Fruit fly (Drosophila melanogaster): Measurements from ENCODE around the gene Ada1-2.
"Not testable (repeated sequence)": the region's sequence is repeated elsewhere in the genome, so short reads cannot be mapped to it uniquely, and the experiment has no call there.

Ada1-2 gene

dm6 chr2L:11996509-11996908, 3.8 kb downstream of the Ada1-2 start, which contains the start of gene Ada1-1:
Gene Ada1-1 (plus strand): TSS chr2L:11996809.
- TF ChIP-seq EcR (GFP tag; optimal IDR thresholded peaks at IDR 0.05); CG8478 (optimal IDR thresholded peaks at IDR 0.05); psq (optimal IDR thresholded peaks at IDR 0.05): not testable (repeated sequence)

- TF ChIP-seq EcR (GFP tag; optimal IDR thresholded peaks at IDR 0.05); psq (optimal IDR thresholded peaks at IDR 0.05); CG8478 (optimal IDR thresholded peaks at IDR 0.05): not testable (repeated sequence)
Measured at dm6 chr2L:11999240-11999704, 6.6 kb downstream of the Ada1-2 start, which contains the start of the genes CG18787 and Nfs1. Gene CG18787 (minus strand): TSS chr2L:11999340. Gene Nfs1 (plus strand): TSS chr2L:11999654.

dm6 chr2L:12001132-12001531, 8.4 kb downstream of the Ada1-2 start:
- TF ChIP-seq pan (optimal IDR thresholded peaks at IDR 0.05) (no peak), Dll (optimal IDR thresholded peaks at IDR 0.05) (no peak), usp (GFP tag; optimal IDR thresholded peaks at IDR 0.05) (no peak), EcR (GFP tag; optimal IDR thresholded peaks at IDR 0.05) (no peak), psq (optimal IDR thresholded peaks at IDR 0.05) (no peak), CG8478 (optimal IDR thresholded peaks at IDR 0.05) (no peak)

- no peak for TF ChIP-seq EcR (GFP tag; optimal IDR thresholded peaks at IDR 0.05)
- TF ChIP-seq psq (optimal IDR thresholded peaks at IDR 0.05) = no peak
- no peak for TF ChIP-seq CG8478 (optimal IDR thresholded peaks at IDR 0.05)
- TF ChIP-seq Dll (optimal IDR thresholded peaks at IDR 0.05) = no peak
- TF ChIP-seq pan (optimal IDR thresholded peaks at IDR 0.05) = no peak
- TF ChIP-seq usp (GFP tag; optimal IDR thresholded peaks at IDR 0.05) = no peak
Measured at dm6 chr2L:12002051-12002450, 9.3 kb downstream of the Ada1-2 start, which contains the start of gene Hacd1. Gene Hacd1 (minus strand): TSS chr2L:12002266.

- TF ChIP-seq usp (GFP tag; optimal IDR thresholded peaks at IDR 0.05) (no peak), psq (optimal IDR thresholded peaks at IDR 0.05) (no peak), Dll (optimal IDR thresholded peaks at IDR 0.05) (peak; percentile 50), CG8478 (optimal IDR thresholded peaks at IDR 0.05) (no peak)
Measured at dm6 chr2L:12002922-12003791, 10.5 kb downstream of the Ada1-2 start.

- TF ChIP-seq CG8478 (optimal IDR thresholded peaks at IDR 0.05) (no peak), Dll (optimal IDR thresholded peaks at IDR 0.05) (no peak), psq (optimal IDR thresholded peaks at IDR 0.05) (no peak), pan (optimal IDR thresholded peaks at IDR 0.05) (no peak), EcR (GFP tag; optimal IDR thresholded peaks at IDR 0.05) (no peak), usp (GFP tag; optimal IDR thresholded peaks at IDR 0.05) (no peak)
Measured at dm6 chr2L:12003792-12004210, 11.1 kb downstream of the Ada1-2 start.

- TF ChIP-seq EcR (GFP tag; optimal IDR thresholded peaks at IDR 0.05) (peak in 1 of 2 experiments; percentile 51), Dll (optimal IDR thresholded peaks at IDR 0.05) (no peak)
Measured at dm6 chr2L:12004211-12004979, 11.7 kb downstream of the Ada1-2 start.

- TF ChIP-seq Dll (optimal IDR thresholded peaks at IDR 0.05) (peak; percentile 73), pan (optimal IDR thresholded peaks at IDR 0.05) (no peak), EcR (GFP tag; optimal IDR thresholded peaks at IDR 0.05) (peak; percentile 81 to 82), usp (GFP tag; optimal IDR thresholded peaks at IDR 0.05) (no peak), CG8478 (optimal IDR thresholded peaks at IDR 0.05) (no peak), psq (optimal IDR thresholded peaks at IDR 0.05) (no peak)
Measured at dm6 chr2L:12005436-12006396, 13.0 kb downstream of the Ada1-2 start.

dm6 chr2L:12006397-12007330, 14.0 kb downstream of the Ada1-2 start:
- TF ChIP-seq pan (optimal IDR thresholded peaks at IDR 0.05) (peak; percentile 80), Dll (optimal IDR thresholded peaks at IDR 0.05) (no peak), EcR (GFP tag; optimal IDR thresholded peaks at IDR 0.05) (no peak), psq (optimal IDR thresholded peaks at IDR 0.05) (no peak), CG8478 (optimal IDR thresholded peaks at IDR 0.05) (peak; percentile 32), usp (GFP tag; optimal IDR thresholded peaks at IDR 0.05) (no peak)

- TF ChIP-seq Dll (optimal IDR thresholded peaks at IDR 0.05) (peak; percentile 21), pan (optimal IDR thresholded peaks at IDR 0.05) (no peak), psq (optimal IDR thresholded peaks at IDR 0.05) (no peak), CG8478 (optimal IDR thresholded peaks at IDR 0.05) (peak; percentile 69), EcR (GFP tag; optimal IDR thresholded peaks at IDR 0.05) (peak; percentile 60 to 85), usp (GFP tag; optimal IDR thresholded peaks at IDR 0.05) (no peak)
Measured at dm6 chr2L:12007331-12007791, 14.7 kb downstream of the Ada1-2 start.
